Fruit fly (Drosophila melanogaster): ENCODE results near the gene Myo61F.

The Myo61F gene

DNA sequence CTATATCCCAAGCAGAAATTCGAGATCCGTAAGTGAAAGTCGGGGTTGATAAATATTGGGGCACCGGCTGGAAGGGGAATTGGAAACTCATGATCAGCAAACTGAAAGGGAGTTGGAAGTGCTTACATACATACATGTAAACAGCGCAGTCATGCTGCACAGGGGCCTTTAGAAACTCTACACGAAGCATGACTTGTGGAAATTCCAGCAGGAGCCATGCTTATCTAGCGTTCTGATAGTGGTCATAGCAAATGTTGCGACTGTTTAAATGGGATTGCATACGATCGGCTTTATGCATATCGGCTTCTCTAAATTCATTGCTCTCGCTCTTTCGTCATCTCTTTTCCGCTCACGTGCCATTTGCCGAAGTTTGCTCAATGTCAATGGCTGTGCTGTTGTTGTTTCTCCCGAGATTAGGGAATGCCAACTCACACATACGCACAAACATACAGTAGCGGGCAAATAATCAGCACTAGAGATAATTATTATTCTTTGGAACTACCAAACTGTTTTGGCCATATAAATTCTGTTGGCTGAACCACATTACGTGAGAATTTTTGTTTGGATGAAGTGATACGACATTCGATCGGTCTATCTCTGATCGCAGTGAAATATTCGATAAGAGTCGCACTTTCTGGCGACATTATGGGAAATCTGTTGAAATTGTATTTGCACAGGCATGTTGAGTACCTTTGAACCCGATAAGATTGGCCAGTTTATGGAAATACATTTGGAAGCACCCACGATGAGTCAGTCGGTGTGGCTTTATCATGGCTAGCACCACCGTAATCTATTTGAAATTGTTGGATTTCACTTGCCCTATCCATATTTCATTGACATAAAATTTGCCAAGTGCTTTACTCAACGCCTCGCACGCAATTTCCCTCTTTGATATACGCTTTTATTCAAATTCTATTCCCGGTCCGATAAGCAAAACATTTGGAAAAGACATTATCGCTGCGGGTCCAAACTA is 18.0 kb downstream of the Myo61F start:
- TF ChIP-seq sr (GFP tag; IDR thresholded peaks at IDR 0.05) (no peak), corto (GFP tag; optimal IDR thresholded peaks at IDR 0.05) (peak; percentile 32), Dek (tag; optimal IDR thresholded peaks at IDR 0.05) (no peak), ewg (GFP tag; optimal IDR thresholded peaks at IDR 0.05) (no peak), CG9727 (GFP tag; optimal IDR thresholded peaks at IDR 0.05) (peak; percentile 7), CG15479 (GFP tag; optimal IDR thresholded peaks at IDR 0.05) (peak; percentile 55), dysf (GFP tag; IDR thresholded peaks at IDR 0.05) (0 out of 3 replicates have a peak, but pooled peaks have one; percentile 22), Pdp1 (GFP tag; optimal IDR thresholded peaks at IDR 0.05) (peak in 1 of 2 experiments; percentile 62), Hr39 (optimal IDR thresholded peaks at IDR 0.05) (no peak), Meics (GFP tag; optimal IDR thresholded peaks at IDR 0.05) (peak; percentile 38), CG9437 (GFP tag; optimal IDR thresholded peaks at IDR 0.05) (no peak), hkb (optimal IDR thresholded peaks at IDR 0.05) (no peak), hkb (GFP tag; IDR thresholded peaks at IDR 0.05) (peak; percentile 27; the same call in 1 of the 2 replicates), ase (GFP tag; IDR thresholded peaks at IDR 0.05) (no peak), Abd-B (GFP tag; optimal IDR thresholded peaks at IDR 0.05) (no peak), chinmo (GFP tag; IDR thresholded peaks at IDR 0.05; ENCODE audit: partially characterized antibody) (0 out of 4 replicates have a peak, but pooled peaks have one; percentile 29), Asciz (GFP tag; optimal IDR thresholded peaks at IDR 0.05) (no peak), Rfx (GFP tag; IDR thresholded peaks at IDR 0.05) (peak; percentile 55), HLH3B (GFP tag; IDR thresholded peaks at IDR 0.05) (0 out of 2 replicates have a peak, but pooled peaks have one; percentile 5), Side (GFP tag; optimal IDR thresholded peaks at IDR 0.05) (no peak), CG4730 (GFP tag; IDR thresholded peaks at IDR 0.05) (no peak), CG17802 (tag; optimal IDR thresholded peaks at IDR 0.05) (no peak), Sry-β (GFP tag; optimal IDR thresholded peaks at IDR 0.05) (no peak), HmgD (GFP tag; optimal IDR thresholded peaks at IDR 0.05) (no peak), CG32772 (GFP tag; IDR thresholded peaks at IDR 0.05) (no peak), CG10321 (GFP tag; IDR thresholded peaks at IDR 0.05) (peak; percentile 24; the same call in 1 of the 2 replicates), tna (GFP tag; IDR thresholded peaks at IDR 0.05; ENCODE audit: partially characterized antibody) (no peak), CG9609 (GFP tag; optimal IDR thresholded peaks at IDR 0.05) (no peak), Optix (GFP tag; IDR thresholded peaks at IDR 0.05) (no peak), Drgx (GFP tag; IDR thresholded peaks at IDR 0.05) (peak; percentile 36; the same call in 1 of the 2 replicates), sd (tag; optimal IDR thresholded peaks at IDR 0.05) (peak; percentile 89), CG30431 (GFP tag; optimal IDR thresholded peaks at IDR 0.05) (no peak), CG34376 (GFP tag; optimal IDR thresholded peaks at IDR 0.05) (peak; percentile 92), cwo (GFP tag; optimal IDR thresholded peaks at IDR 0.05) (peak; percentile 80), CG7556 (GFP tag; optimal IDR thresholded peaks at IDR 0.05) (peak; percentile 7), Ets65A (GFP tag) (peak; percentile 77), sens (GFP tag) (peak; percentile 35), CoRest (tag; optimal IDR thresholded peaks at IDR 0.05) (no peak), slbo (GFP tag; IDR thresholded peaks at IDR 0.05) (peak; percentile 35; the same call in 1 of the 2 replicates), ci (GFP tag; IDR thresholded peaks at IDR 0.05) (0 out of 3 replicates have a peak, but pooled peaks have one; percentile 37), insv (GFP tag; optimal IDR thresholded peaks at IDR 0.05) (no peak), CG13624 (GFP tag; optimal IDR thresholded peaks at IDR 0.05) (peak; percentile 15), GATAe (GFP tag; conservative IDR thresholded peaks at IDR 0.05) (peak; percentile 58; the same call in 1 of the 2 replicates), Deaf1 (tag; optimal IDR thresholded peaks at IDR 0.05) (no peak), Doc2 (GFP tag; IDR thresholded peaks at IDR 0.05) (no peak), NC2β (GFP tag; optimal IDR thresholded peaks at IDR 0.05) (no peak), Dp (GFP tag; optimal IDR thresholded peaks at IDR 0.05) (no peak), BtbVII (GFP tag; optimal IDR thresholded peaks at IDR 0.05) (peak; percentile 22), CG11696 (GFP tag; IDR thresholded peaks at IDR 0.05) (peak; percentile 91)

Data from whole organism, embryonic.